Fruit fly (Drosophila melanogaster): ENCODE results near the gene Spg7.

Gene Spg7

DNA sequence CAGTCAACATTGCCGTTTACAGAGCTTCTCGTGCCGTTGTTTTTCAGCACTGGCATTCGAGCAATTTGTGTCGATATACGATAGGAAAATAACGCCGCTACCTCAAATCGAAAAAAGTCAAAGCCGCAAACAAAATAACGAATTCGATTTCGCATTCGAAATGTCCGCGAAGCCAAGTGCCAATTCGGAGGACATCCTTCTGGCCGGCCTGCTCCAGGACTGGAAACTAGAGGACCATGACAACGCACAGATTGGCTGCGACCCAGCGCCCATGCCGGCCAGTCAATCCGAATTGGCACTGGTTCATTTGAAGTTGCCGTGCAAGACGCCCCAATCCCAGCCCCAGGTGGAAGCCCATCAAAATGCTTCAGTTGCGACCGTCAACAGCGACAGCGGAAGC, 16.7 kb upstream of the Spg7 start (continued):
- no peak for TF ChIP-seq Doc2 (GFP tag; IDR thresholded peaks at IDR 0.05)
- no peak for TF ChIP-seq Dfd (GFP tag; optimal IDR thresholded peaks at IDR 0.05)
- no peak for TF ChIP-seq CG3281 (GFP tag; optimal IDR thresholded peaks at IDR 0.05)
- no peak for TF ChIP-seq CG4820 (GFP tag; optimal IDR thresholded peaks at IDR 0.05)
- TF ChIP-seq tio (GFP tag; optimal IDR thresholded peaks at IDR 0.05), result no peak
- TF ChIP-seq Xbp1 (GFP tag; optimal IDR thresholded peaks at IDR 0.05), result no peak
- no peak for TF ChIP-seq chinmo (GFP tag; IDR thresholded peaks at IDR 0.05; ENCODE audit: partially characterized antibody)
- TF ChIP-seq H15 (GFP tag; IDR thresholded peaks at IDR 0.05), result no peak
- no peak for TF ChIP-seq ac (GFP tag; optimal IDR thresholded peaks at IDR 0.05)
- no peak for TF ChIP-seq Ravus (GFP tag; IDR thresholded peaks at IDR 0.05)
- no peak for TF ChIP-seq Dip2 (GFP tag; IDR thresholded peaks at IDR 0.05)
- TF ChIP-seq yki (optimal IDR thresholded peaks at IDR 0.05), result no peak
- no peak for TF ChIP-seq Deaf1 (tag; optimal IDR thresholded peaks at IDR 0.05)
- no peak for TF ChIP-seq bab2 (GFP tag; optimal IDR thresholded peaks at IDR 0.05)
- no peak for TF ChIP-seq al (GFP tag; IDR thresholded peaks at IDR 0.05)
- TF ChIP-seq sc (optimal IDR thresholded peaks at IDR 0.05), result no peak
- no peak for TF ChIP-seq sc (GFP tag; optimal IDR thresholded peaks at IDR 0.05)
- TF ChIP-seq CG10209 (GFP tag; optimal IDR thresholded peaks at IDR 0.05), result no peak
- no peak for TF ChIP-seq Fer3 (tag; optimal IDR thresholded peaks at IDR 0.05)
- 0 out of 3 replicates have a peak, but pooled peaks have one; percentile 36 for TF ChIP-seq CG6791 (GFP tag; IDR thresholded peaks at IDR 0.05; ENCODE audit: partially characterized antibody)
- TF ChIP-seq btn (GFP tag; optimal IDR thresholded peaks at IDR 0.05), result no peak
- no peak for TF ChIP-seq CG10147 (GFP tag; optimal IDR thresholded peaks at IDR 0.05)
- no peak for TF ChIP-seq pb (GFP tag; optimal IDR thresholded peaks at IDR 0.05)
- TF ChIP-seq inv (GFP tag; IDR thresholded peaks at IDR 0.05; ENCODE audit: partially characterized antibody), result no peak; the same call in 1 of the 2 replicates
- no peak for TF ChIP-seq CG8388 (GFP tag; optimal IDR thresholded peaks at IDR 0.05)
- TF ChIP-seq CG16813 (GFP tag; IDR thresholded peaks at IDR 0.05; ENCODE audit: partially characterized antibody), result peak; percentile 41; the same call in 1 of the 3 replicates
- TF ChIP-seq insv (GFP tag; optimal IDR thresholded peaks at IDR 0.05), result no peak
- no peak for TF ChIP-seq stc (GFP tag; IDR thresholded peaks at IDR 0.05)
- TF ChIP-seq sens (GFP tag), result no peak
- TF ChIP-seq repo (GFP tag; optimal IDR thresholded peaks at IDR 0.05), result no peak
- TF ChIP-seq unc-4 (GFP tag; IDR thresholded peaks at IDR 0.05; ENCODE audit: partially characterized antibody), result peak; percentile 43; the same call in 1 of the 2 replicates
- no peak for TF ChIP-seq CG8765 (GFP tag; IDR thresholded peaks at IDR 0.05)
- 0 out of 2 replicates have a peak, but pooled peaks have one; percentile 7 for TF ChIP-seq CG9932 (GFP tag; IDR thresholded peaks at IDR 0.05)
- TF ChIP-seq CG33213 (GFP tag; optimal IDR thresholded peaks at IDR 0.05), result no peak
- TF ChIP-seq CG14710 (tag; optimal IDR thresholded peaks at IDR 0.05), result no peak
- TF ChIP-seq vfl (GFP tag; optimal IDR thresholded peaks at IDR 0.05), result no peak
- TF ChIP-seq sisA (GFP tag; IDR thresholded peaks at IDR 0.05), result no peak
- TF ChIP-seq CG15479 (GFP tag; optimal IDR thresholded peaks at IDR 0.05), result no peak
- TF ChIP-seq CG10462 (GFP tag; optimal IDR thresholded peaks at IDR 0.05), result no peak
- no peak for TF ChIP-seq Optix (GFP tag; IDR thresholded peaks at IDR 0.05)
- peak; percentile 32 for TF ChIP-seq CG7786 (GFP tag; optimal IDR thresholded peaks at IDR 0.05)
- no peak for TF ChIP-seq Camta (GFP tag; optimal IDR thresholded peaks at IDR 0.05)
- no peak for TF ChIP-seq CG17912 (GFP tag; optimal IDR thresholded peaks at IDR 0.05)
- TF ChIP-seq CG4404 (GFP tag; IDR thresholded peaks at IDR 0.05), result no peak
- TF ChIP-seq CG32767 (GFP tag; IDR thresholded peaks at IDR 0.05), result no peak
- no peak for TF ChIP-seq CG5180 (GFP tag; optimal IDR thresholded peaks at IDR 0.05)
- TF ChIP-seq CG1602 (GFP tag; optimal IDR thresholded peaks at IDR 0.05), result no peak
- peak; percentile 56 for TF ChIP-seq HLH4C (GFP tag; IDR thresholded peaks at IDR 0.05; ENCODE audit: partially characterized antibody)
- no peak for TF ChIP-seq gcm (GFP tag; optimal IDR thresholded peaks at IDR 0.05)
- no peak for TF ChIP-seq pho (GFP tag; optimal IDR thresholded peaks at IDR 0.05)
- TF ChIP-seq CG1647 (GFP tag; optimal IDR thresholded peaks at IDR 0.05), result no peak
- no peak for TF ChIP-seq CG5245 (GFP tag; optimal IDR thresholded peaks at IDR 0.05)
- no peak for TF ChIP-seq CG10321 (GFP tag; IDR thresholded peaks at IDR 0.05)

Data from whole organism, embryonic.